ENCODE assay signal across 4 fruit fly cellular contexts in genomic region chr2L:14232709-14233108, dm6.
A peak's percentile ranks its signal among the peaks of the same experiment; 100 is the strongest.
TF ChIP-seq lines count a peak whose summit lies in the region.

No protein-coding gene starts in this region.

- TF ChIP-seq CTCF in whole organism, embryonic (GFP tag; optimal IDR thresholded peaks at IDR 0.05; lab: Kevin White, UChicago): no peak

TF ChIP-seq in whole organism, adult, 20 proteins besides CTCF, POLR2A, EP300 and RAD21:
- no peak for TF ChIP-seq toe (GFP tag; optimal IDR thresholded peaks at IDR 0.05; lab: Kevin White, UChicago)
- TF ChIP-seq tj (GFP tag; optimal IDR thresholded peaks at IDR 0.05; lab: Kevin White, UChicago): no peak
- peak; percentile 32 for TF ChIP-seq cic (GFP tag; optimal IDR thresholded peaks at IDR 0.05; lab: Kevin White, UChicago)
TF ChIP-seq in whole organism, adult: peak in this region for 1.

TF ChIP-seq in whole organism, embryonic, 481 proteins besides CTCF, POLR2A, EP300 and RAD21 (continues in another document):
- TF ChIP-seq Dek (tag; optimal IDR thresholded peaks at IDR 0.05; lab: Kevin White, UChicago): no peak
- TF ChIP-seq schlank (tag; optimal IDR thresholded peaks at IDR 0.05; lab: Kevin White, UChicago): no peak
- peak in 1 of 2 experiments; percentile 18 for TF ChIP-seq Trl (optimal IDR thresholded peaks at IDR 0.05; lab: Kevin White, UChicago)
- no peak for TF ChIP-seq Trl (GFP tag; optimal IDR thresholded peaks at IDR 0.05; lab: Kevin White, UChicago)
- TF ChIP-seq shn (GFP tag; optimal IDR thresholded peaks at IDR 0.05; lab: Kevin White, UChicago): no peak
- no peak for TF ChIP-seq croc (GFP tag; conservative IDR thresholded peaks at IDR 0.05; lab: Robert Waterston, UW)
- peak; percentile 16 for TF ChIP-seq grn (GFP tag; optimal IDR thresholded peaks at IDR 0.05; lab: Kevin White, UChicago)
- no peak for TF ChIP-seq CG2889 (GFP tag; IDR thresholded peaks at IDR 0.05; lab: Robert Waterston, UW)
- no peak for TF ChIP-seq cg (GFP tag; optimal IDR thresholded peaks at IDR 0.05; lab: Kevin White, UChicago)
- no peak for TF ChIP-seq nmo (GFP tag; optimal IDR thresholded peaks at IDR 0.05; lab: Kevin White, UChicago)
- no peak for TF ChIP-seq CG2202 (tag; optimal IDR thresholded peaks at IDR 0.05; lab: Kevin White, UChicago)
- TF ChIP-seq Rfx (GFP tag; IDR thresholded peaks at IDR 0.05; lab: Robert Waterston, UW): no peak
- no peak for TF ChIP-seq CG15073 (GFP tag; optimal IDR thresholded peaks at IDR 0.05; lab: Kevin White, UChicago)
- TF ChIP-seq Sox102F (GFP tag; optimal IDR thresholded peaks at IDR 0.05; lab: Kevin White, UChicago): no peak
- TF ChIP-seq CG14710 (tag; optimal IDR thresholded peaks at IDR 0.05; lab: Kevin White, UChicago): no peak
- TF ChIP-seq CG11456 (GFP tag; IDR thresholded peaks at IDR 0.05; lab: Robert Waterston, UW): no peak
- peak; percentile 78 for TF ChIP-seq exex (tag; optimal IDR thresholded peaks at IDR 0.05; lab: Kevin White, UChicago)
- no peak for TF ChIP-seq crol (GFP tag; IDR thresholded peaks at IDR 0.05; lab: Robert Waterston, UW)
- peak; percentile 4 for TF ChIP-seq CG34376 (GFP tag; optimal IDR thresholded peaks at IDR 0.05; lab: Kevin White, UChicago)
- no peak for TF ChIP-seq CG3281 (GFP tag; optimal IDR thresholded peaks at IDR 0.05; lab: Kevin White, UChicago)
- TF ChIP-seq CG12299 (tag; optimal IDR thresholded peaks at IDR 0.05; lab: Kevin White, UChicago): no peak
- TF ChIP-seq CG6813 (GFP tag; optimal IDR thresholded peaks at IDR 0.05; lab: Kevin White, UChicago): no peak
- TF ChIP-seq crp (GFP tag; optimal IDR thresholded peaks at IDR 0.05; lab: Kevin White, UChicago): no peak
- TF ChIP-seq aop (GFP tag; IDR thresholded peaks at IDR 0.05; lab: Robert Waterston, UW): no peak
- no peak for TF ChIP-seq slou (GFP tag; optimal IDR thresholded peaks at IDR 0.05; lab: Kevin White, UChicago)
- TF ChIP-seq gem (tag; optimal IDR thresholded peaks at IDR 0.05; lab: Kevin White, UChicago): no peak
- no peak for TF ChIP-seq CG18619 (GFP tag; optimal IDR thresholded peaks at IDR 0.05; lab: Kevin White, UChicago)
- no peak for TF ChIP-seq hth (optimal IDR thresholded peaks at IDR 0.05; lab: Kevin White, UChicago)
- no peak for TF ChIP-seq D19B (GFP tag; optimal IDR thresholded peaks at IDR 0.05; lab: Kevin White, UChicago)
- no peak for TF ChIP-seq CG2116 (GFP tag; optimal IDR thresholded peaks at IDR 0.05; lab: Kevin White, UChicago)
- no peak for TF ChIP-seq dpn (GFP tag; optimal IDR thresholded peaks at IDR 0.05; lab: Kevin White, UChicago)

TF ChIP-seq in whole organism, prepupa, 60 proteins besides CTCF, POLR2A, EP300 and RAD21:
- TF ChIP-seq vri (GFP tag; optimal IDR thresholded peaks at IDR 0.05; lab: Kevin White, UChicago) (peak; percentile 68), fd85E (GFP tag; optimal IDR thresholded peaks at IDR 0.05; lab: Kevin White, UChicago) (no peak), CG3032 (tag; optimal IDR thresholded peaks at IDR 0.05; lab: Kevin White, UChicago) (no peak), Blimp-1 (GFP tag; optimal IDR thresholded peaks at IDR 0.05; lab: Kevin White, UChicago) (no peak), CG8119 (GFP tag; IDR thresholded peaks at IDR 0.05; lab: Robert Waterston, UW) (no peak), Sox15 (GFP tag; optimal IDR thresholded peaks at IDR 0.05; lab: Kevin White, UChicago) (no peak), svp (GFP tag; lab: Kevin White, UChicago) (peak; percentile 29), Eip78C (GFP tag; lab: Kevin White, UChicago) (no peak), eg (GFP tag; IDR thresholded peaks at IDR 0.05; lab: Robert Waterston, UW) (no peak)
TF ChIP-seq in whole organism, prepupa: peak in this region for 2.

TF ChIP-seq in whole organism, wandering third instar larva, 38 proteins besides CTCF, POLR2A, EP300 and RAD21:
- TF ChIP-seq pan (optimal IDR thresholded peaks at IDR 0.05; lab: Kevin White, UChicago) (no peak), Hr78 (GFP tag; optimal IDR thresholded peaks at IDR 0.05; lab: Kevin White, UChicago) (no peak), brk (GFP tag; optimal IDR thresholded peaks at IDR 0.05; lab: Kevin White, UChicago) (peak; percentile 3)
